Fruit fly (Drosophila melanogaster): ENCODE data around the gene Rh4.

dm6 chr3L:16805806-16806719 lies 56.3 kb downstream of the Rh4 start:
- TF ChIP-seq tai (GFP tag; optimal IDR thresholded peaks at IDR 0.05) (peak; percentile 6), Myc (optimal IDR thresholded peaks at IDR 0.05) (no peak), CG9705 (GFP tag; optimal IDR thresholded peaks at IDR 0.05) (no peak), pan (optimal IDR thresholded peaks at IDR 0.05) (no peak)

Data from whole organism, wandering third instar larva.